Fruit fly (Drosophila melanogaster): ENCODE measurements around the gene comm2.

The comm2 gene

dm6 chr3L:15690711-15691591, 8.7 kb downstream of the comm2 start:
- peak; percentile 60 for TF ChIP-seq fkh (GFP tag; optimal IDR thresholded peaks at IDR 0.05)
- TF ChIP-seq cyc (GFP tag; optimal IDR thresholded peaks at IDR 0.05) = peak; percentile 18
- no peak for TF ChIP-seq CG11762 (GFP tag; optimal IDR thresholded peaks at IDR 0.05; ENCODE audit: insufficient read depth)
- TF ChIP-seq svp (GFP tag) = peak; percentile 77
- TF ChIP-seq Met (GFP tag; optimal IDR thresholded peaks at IDR 0.05) = peak; percentile 68

DNA sequence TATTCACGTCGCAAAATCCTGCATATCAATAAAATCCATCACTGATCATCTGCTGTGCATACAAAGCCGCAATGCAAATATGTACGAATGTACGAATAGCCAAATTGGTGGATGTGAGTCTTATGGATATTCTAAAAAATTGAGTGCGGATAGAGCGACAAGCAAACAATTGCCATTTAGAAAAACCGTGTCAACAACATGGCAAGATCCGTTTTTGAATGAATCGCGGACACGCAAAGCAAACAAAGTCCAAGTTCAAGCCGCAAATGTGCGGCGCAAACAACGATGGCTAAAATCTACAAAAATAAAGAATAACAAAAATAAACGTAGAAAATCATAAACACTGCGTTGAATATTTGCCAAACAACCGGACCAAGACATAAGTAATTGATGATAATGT, 10.1 kb downstream of the comm2 start:
- TF ChIP-seq CG4318 (GFP tag; optimal IDR thresholded peaks at IDR 0.05) = no peak
- peak; percentile 87 for TF ChIP-seq fkh (GFP tag; optimal IDR thresholded peaks at IDR 0.05)

DNA sequence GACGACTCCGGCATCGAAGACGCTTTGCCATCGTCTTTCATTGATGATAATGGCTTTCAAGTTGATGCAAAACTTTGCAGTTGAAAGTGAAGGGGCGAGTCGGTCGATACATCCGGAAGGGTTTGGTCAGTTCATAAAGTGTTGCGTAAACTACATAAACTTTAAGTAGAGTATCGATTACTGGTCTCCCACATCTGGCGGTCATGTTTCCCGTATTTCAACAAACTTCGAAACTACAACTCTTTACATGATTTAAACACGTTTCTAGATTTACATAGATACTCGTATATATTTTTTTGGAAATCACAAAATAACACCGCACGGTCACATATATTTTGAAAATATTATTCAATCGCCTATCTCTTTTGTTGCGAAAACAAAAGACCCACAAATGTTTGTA, 11.8 kb downstream of the comm2 start, which contains the start of gene CG34452:
TSS of gene CG34452 (minus strand) at position 101 of the 400 bp plus-strand sequence.
- TF ChIP-seq CG6792 (GFP tag; optimal IDR thresholded peaks at IDR 0.05) = no peak
- no peak for TF ChIP-seq CG11294 (GFP tag; IDR thresholded peaks at IDR 0.05)
- TF ChIP-seq eg (GFP tag; IDR thresholded peaks at IDR 0.05) = no peak
- TF ChIP-seq CG16779 (tag; optimal IDR thresholded peaks at IDR 0.05) = no peak
- no peak for TF ChIP-seq dac (GFP tag; optimal IDR thresholded peaks at IDR 0.05)
- TF ChIP-seq Sox15 (GFP tag; optimal IDR thresholded peaks at IDR 0.05) = no peak
- TF ChIP-seq CG11902 (GFP tag; optimal IDR thresholded peaks at IDR 0.05) = no peak
- no peak for TF ChIP-seq CG3919 (GFP tag; optimal IDR thresholded peaks at IDR 0.05)
- no peak for TF ChIP-seq Smox (GFP tag; optimal IDR thresholded peaks at IDR 0.05)

dm6 chr3L:15684017-15684416, 15.6 kb downstream of the comm2 start:
- TF ChIP-seq Ets21C (GFP tag; optimal IDR thresholded peaks at IDR 0.05) = no peak
- TF ChIP-seq CG4318 (GFP tag; optimal IDR thresholded peaks at IDR 0.05) = no peak
- no peak for TF ChIP-seq spab (GFP tag; optimal IDR thresholded peaks at IDR 0.05)
- no peak for TF ChIP-seq CG31627 (GFP tag; optimal IDR thresholded peaks at IDR 0.05)
- TF ChIP-seq CG1621 (tag; optimal IDR thresholded peaks at IDR 0.05) = no peak
- peak; percentile 39 for TF ChIP-seq svp (GFP tag)
- no peak for TF ChIP-seq fd85E (GFP tag; optimal IDR thresholded peaks at IDR 0.05)
- TF ChIP-seq CG6163 (GFP tag; IDR thresholded peaks at IDR 0.05) = 0 out of 3 replicates have a peak, but pooled peaks have one; percentile 29
- TF ChIP-seq Sox14 (GFP tag; optimal IDR thresholded peaks at IDR 0.05) = no peak
- TF ChIP-seq Smox (GFP tag; optimal IDR thresholded peaks at IDR 0.05) = no peak
- no peak for TF ChIP-seq Blimp-1 (GFP tag; optimal IDR thresholded peaks at IDR 0.05)
- TF ChIP-seq CG6854 (GFP tag; optimal IDR thresholded peaks at IDR 0.05) = no peak
- TF ChIP-seq CG16779 (tag; optimal IDR thresholded peaks at IDR 0.05) = no peak
- TF ChIP-seq CG11294 (GFP tag; IDR thresholded peaks at IDR 0.05) = no peak
- TF ChIP-seq Sox102F (GFP tag; optimal IDR thresholded peaks at IDR 0.05) = no peak
- peak; percentile 13 for TF ChIP-seq Eip78C (GFP tag)
- TF ChIP-seq Met (GFP tag; optimal IDR thresholded peaks at IDR 0.05) = no peak
- no peak for TF ChIP-seq dsx (GFP tag; optimal IDR thresholded peaks at IDR 0.05; ENCODE audit: poor library complexity, severe bottlenecking)
- no peak for TF ChIP-seq eg (GFP tag; IDR thresholded peaks at IDR 0.05)
- TF ChIP-seq CG8119 (GFP tag; IDR thresholded peaks at IDR 0.05) = no peak
- no peak for TF ChIP-seq dac (GFP tag; optimal IDR thresholded peaks at IDR 0.05)
- TF ChIP-seq Hr4 (GFP tag; optimal IDR thresholded peaks at IDR 0.05) = no peak
- no peak for TF ChIP-seq Eip93F (GFP tag; optimal IDR thresholded peaks at IDR 0.05)
- TF ChIP-seq achi (GFP tag; optimal IDR thresholded peaks at IDR 0.05) = no peak
- no peak for TF ChIP-seq Ets96B (tag; optimal IDR thresholded peaks at IDR 0.05)

DNA sequence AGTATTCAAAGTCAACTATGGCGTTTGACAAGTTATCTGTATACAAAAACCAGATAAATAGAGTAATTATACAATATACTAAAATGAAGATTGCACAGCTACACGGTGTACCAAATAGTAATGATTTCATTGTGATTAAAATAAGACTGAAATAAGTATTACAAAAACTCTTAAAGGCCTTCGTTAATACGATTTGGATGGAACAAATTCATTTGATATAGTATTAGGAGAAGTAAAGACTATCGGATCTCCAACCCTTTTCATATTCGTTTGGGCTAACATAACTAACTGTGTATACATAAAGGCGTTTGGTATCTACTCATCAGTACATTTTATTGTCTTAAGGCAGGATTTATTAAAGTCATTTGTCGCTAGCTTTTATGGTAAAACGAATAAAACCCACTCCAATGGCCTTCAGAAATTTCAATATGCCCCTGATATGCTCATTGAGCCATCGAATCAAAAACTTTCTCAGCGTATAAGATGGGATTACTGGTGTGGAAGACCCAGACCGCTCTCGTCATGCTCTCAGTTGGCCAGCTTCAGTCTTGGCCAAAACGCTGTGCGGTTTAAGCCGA, 16.2 kb downstream of the comm2 start, which contains the start of the genes CG7579 and Pgant8:
TSS of gene CG7579 (minus strand) at position 101 of the 578 bp plus-strand sequence.
TSS of gene Pgant8 (plus strand) at position 528 of the 578 bp plus-strand sequence.
- TF ChIP-seq Hr4 (GFP tag; optimal IDR thresholded peaks at IDR 0.05) (no peak), ss (GFP tag; optimal IDR thresholded peaks at IDR 0.05) (no peak), CG9139 (GFP tag; optimal IDR thresholded peaks at IDR 0.05) (no peak), CG11294 (GFP tag; IDR thresholded peaks at IDR 0.05) (no peak)

Data from whole organism, prepupa.